Fruit fly (Drosophila melanogaster) whole organism, embryonic: ENCODE measurements around the gene neur.

Experiments used
- Atf3 ChIP-seq: fragments of 200-800 bp; sonication (Bioruptor generic); optimal IDR thresholded peaks from 3 replicates; lab custom pipeline; 2016; ENCODE audit warnings: missing biosample characterization, missing genetic modification characterization
- CG10209 ChIP-seq: fragments of 200-800 bp; sonication (Bioruptor generic); optimal IDR thresholded peaks from 3 replicates; lab custom pipeline; 2017; ENCODE audit warnings: missing biosample characterization, mild to moderate bottlenecking, missing genetic modification characterization, missing genetic modification reagents
- CG11504 ChIP-seq: fragments of 200-800 bp; sonication (Bioruptor generic); optimal IDR thresholded peaks from 3 replicates; lab custom pipeline; 2019; ENCODE audit warnings: missing biosample characterization, mild to moderate bottlenecking, missing genetic modification characterization, moderate library complexity
- CG12391 ChIP-seq: fragments of 200-800 bp; sonication (Bioruptor generic); optimal IDR thresholded peaks from 3 replicates; lab custom pipeline; 2018; ENCODE audit warnings: missing biosample characterization, mild to moderate bottlenecking, missing genetic modification characterization, moderate library complexity
- CG12659 ChIP-seq: fragments of 200-800 bp; sonication (Bioruptor generic); optimal IDR thresholded peaks from 3 replicates; lab custom pipeline; 2017; ENCODE audit warnings: mild to moderate bottlenecking, missing biosample characterization, missing genetic modification reagents, missing genetic modification characterization
- CG12769 ChIP-seq: fragments of 200-800 bp; sonication (Bioruptor generic); optimal IDR thresholded peaks from 2 replicates; lab custom pipeline; 2019; ENCODE audit warnings: missing biosample characterization, mild to moderate bottlenecking, missing genetic modification characterization, moderate library complexity
- CG13624 ChIP-seq: fragments of 200-800 bp; sonication (Bioruptor generic); optimal IDR thresholded peaks from 2 replicates; lab custom pipeline; 2016; ENCODE audit warnings: missing biosample characterization, missing genetic modification characterization
- CG17802 ChIP-seq: fragments of 200-800 bp; sonication (Bioruptor generic); optimal IDR thresholded peaks from 2 replicates; lab custom pipeline; 2018; ENCODE audit warnings: missing biosample characterization, mild to moderate bottlenecking, missing genetic modification characterization, moderate library complexity
- CG17912 ChIP-seq: fragments of 200-800 bp; sonication (Bioruptor generic); optimal IDR thresholded peaks from 2 replicates; lab custom pipeline; 2018; ENCODE audit warnings: missing biosample characterization, mild to moderate bottlenecking, missing genetic modification characterization
- CG18476 ChIP-seq: fragments of 200-800 bp; sonication (Bioruptor generic); optimal IDR thresholded peaks from 2 replicates; lab custom pipeline; 2016; ENCODE audit warnings: missing biosample characterization, mild to moderate bottlenecking, missing genetic modification characterization
- CG2120 ChIP-seq: fragments of 200-800 bp; sonication (Bioruptor generic); optimal IDR thresholded peaks from 3 replicates; lab custom pipeline; 2016; ENCODE audit warnings: missing biosample characterization, missing genetic modification characterization
- CG2712 ChIP-seq: fragments of 200-800 bp; optimal IDR thresholded peaks from 3 replicates; lab custom pipeline; 2019; ENCODE audit warnings: missing biosample characterization, mild to moderate bottlenecking, missing genetic modification characterization, moderate library complexity
- CG30020 ChIP-seq: fragments of 200-800 bp; optimal IDR thresholded peaks from 2 replicates; lab custom pipeline; 2019; ENCODE audit warnings: missing biosample characterization, mild to moderate bottlenecking, missing genetic modification characterization, moderate library complexity
- CG3838 ChIP-seq: fragments of 200-800 bp; sonication (Bioruptor generic); optimal IDR thresholded peaks from 3 replicates; lab custom pipeline; 2016; ENCODE audit warnings: missing biosample characterization, missing genetic modification characterization
- CG3847 ChIP-seq: fragments of 200-800 bp; sonication (Bioruptor generic); IDR thresholded peaks from 2 replicates; pipeline ENCODE4 v1.3.6; 2022; ENCODE audit warnings: missing biosample characterization, missing genetic modification characterization
- CG4328 ChIP-seq: fragments of 200-800 bp; sonication (Bioruptor generic); optimal IDR thresholded peaks from 3 replicates; lab custom pipeline; 2017; ENCODE audit warnings: missing biosample characterization, missing genetic modification reagents, missing genetic modification characterization
- CG4424 ChIP-seq: fragments of 200-800 bp; sonication (Bioruptor generic); optimal IDR thresholded peaks from 3 replicates; lab custom pipeline; 2016; ENCODE audit warnings: missing biosample characterization, missing genetic modification characterization
- CG6272 ChIP-seq: fragments of 200-800 bp; sonication (Bioruptor generic); IDR thresholded peaks from 2 replicates; pipeline ENCODE4 v1.3.6; 2022; ENCODE audit warnings: missing biosample characterization, missing genetic modification characterization
- CG6765 ChIP-seq: fragments of 200-800 bp; sonication (Bioruptor generic); optimal IDR thresholded peaks from 3 replicates; lab custom pipeline; 2017; ENCODE audit warnings: missing biosample characterization, mild to moderate bottlenecking, missing genetic modification characterization
- CG6791 ChIP-seq: fragments of 200-800 bp; sonication (Bioruptor generic); IDR thresholded peaks from 3 replicates; pipeline ENCODE4 v1.3.6; 2022; ENCODE audit warnings: missing biosample characterization, missing genetic modification characterization; ENCODE audit not compliant: partially characterized antibody
- CG7271 ChIP-seq: fragments of 200-800 bp; sonication (Bioruptor generic); optimal IDR thresholded peaks from 2 replicates; lab custom pipeline; 2018; ENCODE audit warnings: missing biosample characterization, mild to moderate bottlenecking, missing genetic modification characterization, moderate library complexity
- CG7556 ChIP-seq: fragments of 200-800 bp; sonication (Bioruptor generic); optimal IDR thresholded peaks from 2 replicates; lab custom pipeline; 2017; ENCODE audit warnings: missing biosample characterization, mild to moderate bottlenecking, missing genetic modification characterization
- CG7963 ChIP-seq: fragments of 200-800 bp; sonication (Bioruptor generic); IDR thresholded peaks from 3 replicates; pipeline ENCODE4 v1.3.6; 2022; ENCODE audit warnings: missing biosample characterization, missing genetic modification characterization; ENCODE audit not compliant: partially characterized antibody
- CG7987 ChIP-seq: fragments of 200-800 bp; sonication (Bioruptor generic); optimal IDR thresholded peaks from 2 replicates; lab custom pipeline; 2018; ENCODE audit warnings: missing biosample characterization, mild to moderate bottlenecking, missing genetic modification characterization, moderate library complexity
- CG8765 ChIP-seq: fragments of 200-800 bp; sonication (Bioruptor generic); IDR thresholded peaks from 2 replicates; pipeline ENCODE4 v1.3.6; 2022; ENCODE audit warnings: missing biosample characterization, missing genetic modification characterization
- CG9215 ChIP-seq: fragments of 200-800 bp; sonication (Bioruptor generic); IDR thresholded peaks from 2 replicates; pipeline ENCODE4 v1.3.6; 2022; ENCODE audit warnings: missing biosample characterization, missing genetic modification characterization
- CG9797 ChIP-seq: fragments of 200-800 bp; sonication (Bioruptor generic); optimal IDR thresholded peaks from 3 replicates; lab custom pipeline; 2018; ENCODE audit warnings: missing biosample characterization, mild to moderate bottlenecking, missing genetic modification characterization
- CG9817 ChIP-seq: fragments of 200-800 bp; sonication (Bioruptor generic); optimal IDR thresholded peaks from 2 replicates; lab custom pipeline; 2018; ENCODE audit warnings: missing biosample characterization, mild to moderate bottlenecking, missing genetic modification characterization, moderate library complexity
- D19B ChIP-seq: fragments of 200-800 bp; sonication (Bioruptor generic); optimal IDR thresholded peaks from 2 replicates; lab custom pipeline; 2017; ENCODE audit warnings: missing biosample characterization, mild to moderate bottlenecking, missing genetic modification characterization
- Dip3 ChIP-seq: fragments of 200-800 bp; sonication (Bioruptor generic); optimal IDR thresholded peaks from 3 replicates; lab custom pipeline; 2016; ENCODE audit warnings: missing biosample characterization, missing genetic modification characterization
- Hey ChIP-seq: fragments of 200-800 bp; sonication (Bioruptor generic); optimal IDR thresholded peaks from 3 replicates; lab custom pipeline; 2018; ENCODE audit warnings: missing biosample characterization, mild to moderate bottlenecking, missing genetic modification characterization
- Optix ChIP-seq: fragments of 200-800 bp; sonication (Bioruptor generic); IDR thresholded peaks from 3 replicates; pipeline ENCODE4 v1.3.6; 2022; ENCODE audit warnings: missing biosample characterization, missing genetic modification characterization
- Scr ChIP-seq: fragments of 200-800 bp; sonication (Bioruptor generic); IDR thresholded peaks from 2 replicates; pipeline ENCODE4 v1.3.6; 2022; ENCODE audit warnings: missing biosample characterization, missing genetic modification characterization; ENCODE audit not compliant: partially characterized antibody
- bcd ChIP-seq: fragments of 200-800 bp; sonication (Bioruptor generic); optimal IDR thresholded peaks from 2 replicates; lab custom pipeline; 2017; ENCODE audit warnings: missing biosample characterization, mild to moderate bottlenecking, missing genetic modification characterization
- chinmo ChIP-seq: fragments of 200-800 bp; sonication (Bioruptor generic); IDR thresholded peaks from 4 replicates; pipeline ENCODE4 v1.3.6; 2022; ENCODE audit warnings: missing biosample characterization, missing genetic modification characterization; ENCODE audit not compliant: partially characterized antibody
- chn ChIP-seq: fragments of 200-800 bp; sonication (Bioruptor generic); optimal IDR thresholded peaks from 2 replicates; lab custom pipeline; 2016; ENCODE audit warnings: missing biosample characterization, missing genetic modification characterization
- dpn ChIP-seq, 2 experiments: fragments of 200-800 bp; sonication (Bioruptor generic); optimal IDR thresholded peaks; 3 replicates each; lab custom pipeline; 2016; ENCODE audit warnings: missing biosample characterization in 2 of 2, missing genetic modification characterization in 2 of 2
- ems ChIP-seq: fragments of 200-800 bp; sonication (Bioruptor generic); optimal IDR thresholded peaks from 3 replicates; lab custom pipeline; 2016; ENCODE audit warnings: missing biosample characterization, missing genetic modification characterization
- hb ChIP-seq: fragments of 200-800 bp; sonication (Bioruptor generic); IDR thresholded peaks from 3 replicates; pipeline ENCODE4 v1.3.6; 2022; ENCODE audit warnings: missing biosample characterization, missing genetic modification characterization; ENCODE audit not compliant: partially characterized antibody
- lab ChIP-seq: fragments of 200-800 bp; sonication (Bioruptor generic); optimal IDR thresholded peaks from 3 replicates; lab custom pipeline; 2017; ENCODE audit warnings: missing biosample characterization, missing genetic modification characterization, mild to moderate bottlenecking, moderate library complexity, missing genetic modification reagents
- lmd ChIP-seq: fragments of 200-800 bp; sonication (Bioruptor generic); IDR thresholded peaks from 2 replicates; pipeline ENCODE4 v1.3.6; 2022; ENCODE audit warnings: missing biosample characterization, missing genetic modification characterization
- luna ChIP-seq: fragments of 200-800 bp; sonication (Bioruptor generic); optimal IDR thresholded peaks from 2 replicates; lab custom pipeline; 2016; ENCODE audit warnings: missing biosample characterization, missing genetic modification characterization
- mirr ChIP-seq: fragments of 200-800 bp; sonication (Bioruptor generic); optimal IDR thresholded peaks from 3 replicates; lab custom pipeline; 2018; ENCODE audit warnings: missing biosample characterization, mild to moderate bottlenecking, missing genetic modification characterization
- otp ChIP-seq: fragments of 200-800 bp; sonication (Bioruptor generic); IDR thresholded peaks from 3 replicates; pipeline ENCODE4, ENCODE4 v1.3.6; 2022; ENCODE audit warnings: missing biosample characterization, missing genetic modification characterization
- row ChIP-seq: fragments of 200-800 bp; sonication (Bioruptor generic); IDR thresholded peaks from 3 replicates; pipeline ENCODE4 v1.3.6; 2022; ENCODE audit warnings: missing biosample characterization, missing genetic modification characterization
- sens ChIP-seq: fragments of 200-800 bp; sonication (Bioruptor generic); peaks from one replicate; lab custom pipeline; 2016; ENCODE audit warnings: missing biosample characterization, missing genetic modification characterization
- shn ChIP-seq: fragments of 200-800 bp; sonication (Bioruptor generic); optimal IDR thresholded peaks from 3 replicates; lab custom pipeline; 2016; ENCODE audit warnings: missing biosample characterization, missing genetic modification characterization
- stc ChIP-seq: fragments of 200-800 bp; sonication (Bioruptor generic); IDR thresholded peaks from 2 replicates; pipeline ENCODE4 v1.3.6; 2022; ENCODE audit warnings: missing biosample characterization, missing genetic modification characterization
- zf30C ChIP-seq: fragments of 200-800 bp; sonication (Bioruptor generic); optimal IDR thresholded peaks from 3 replicates; lab custom pipeline; 2018; ENCODE audit warnings: missing biosample characterization, mild to moderate bottlenecking, missing genetic modification characterization

The neur gene

dm6 chr3R:9055119-9056105 lies 16.1 kb upstream of the neur start (continued):
- TF ChIP-seq CG17912 (GFP tag; lab: Kevin White, UChicago): no peak
- TF ChIP-seq Optix (GFP tag; lab: Robert Waterston, UW): no peak
- peak; percentile 91 for TF ChIP-seq CG12769
- TF ChIP-seq CG3838 (GFP tag; lab: Kevin White, UChicago): peak; percentile 83
- TF ChIP-seq otp: no peak
- TF ChIP-seq CG17802 (tag; lab: Kevin White, UChicago): peak; percentile 81
- peak; percentile 92 for TF ChIP-seq CG9817 (tag; lab: Kevin White, UChicago)
- TF ChIP-seq Hey (tag; lab: Kevin White, UChicago): peak; percentile 87
- TF ChIP-seq CG7963: no peak
- no peak for TF ChIP-seq CG9215
- no peak for TF ChIP-seq stc
- peak; percentile 87 for TF ChIP-seq shn
- TF ChIP-seq sens: peak; percentile 97
- peak; percentile 10 for TF ChIP-seq Atf3 (GFP tag; lab: Kevin White, UChicago)
- peak; percentile 89 for TF ChIP-seq CG6765 (GFP tag; lab: Kevin White, UChicago)
- TF ChIP-seq CG6791: no peak
- TF ChIP-seq CG12659 (GFP tag; lab: Kevin White, UChicago): peak; percentile 92
- no peak for TF ChIP-seq Scr (GFP tag; lab: Robert Waterston, UW)
- peak; percentile 96 for TF ChIP-seq CG12391 (tag; lab: Kevin White, UChicago)
- TF ChIP-seq lmd (GFP tag; lab: Robert Waterston, UW): no peak
- TF ChIP-seq zf30C (GFP tag; lab: Kevin White, UChicago): peak; percentile 86
- no peak for TF ChIP-seq CG3847
- no peak for TF ChIP-seq CG8765
- TF ChIP-seq CG7271: peak; percentile 69
- peak; percentile 85 for TF ChIP-seq CG7987
- TF ChIP-seq CG4328: peak; percentile 86
- TF ChIP-seq lab (GFP tag; lab: Kevin White, UChicago): peak; percentile 97
- TF ChIP-seq Dip3 (GFP tag; lab: Kevin White, UChicago): peak; percentile 77
- TF ChIP-seq CG2712 (tag; lab: Kevin White, UChicago): peak; percentile 95
- peak; percentile 51 for TF ChIP-seq chn (GFP tag; lab: Kevin White, UChicago)
- peak; percentile 26 for TF ChIP-seq mirr (GFP tag; lab: Kevin White, UChicago)

dm6 chr3R:9054442-9055118 lies 15.3 kb upstream of the neur start:
- no peak for TF ChIP-seq luna (GFP tag; lab: Kevin White, UChicago)
- TF ChIP-seq CG10209 (GFP tag; lab: Kevin White, UChicago): peak; percentile 71
- TF ChIP-seq chinmo: no peak
- TF ChIP-seq CG11504 (tag; lab: Kevin White, UChicago): peak; percentile 78
- peak; percentile 71 for TF ChIP-seq CG4424 (GFP tag; lab: Kevin White, UChicago)
- TF ChIP-seq D19B (GFP tag; lab: Kevin White, UChicago): no peak
- TF ChIP-seq row: no peak
- TF ChIP-seq CG30020 (tag; lab: Kevin White, UChicago): no peak
- no peak for TF ChIP-seq CG9797 (GFP tag; lab: Kevin White, UChicago)
- peak; percentile 71 for TF ChIP-seq CG7556 (GFP tag; lab: Kevin White, UChicago)
- peak; percentile 80 for TF ChIP-seq CG6272 (GFP tag; lab: Robert Waterston, UW)
- peak; percentile 12 to 59 for TF ChIP-seq dpn (GFP tag; optimal IDR thresholded peaks at IDR 0.05; lab: Kevin White, UChicago)
- peak; percentile 67 for TF ChIP-seq CG2120 (GFP tag; lab: Kevin White, UChicago)
- no peak for TF ChIP-seq CG13624 (GFP tag; lab: Kevin White, UChicago)
- TF ChIP-seq ems: no peak
- TF ChIP-seq CG12659 (GFP tag; lab: Kevin White, UChicago): peak; percentile 83
- TF ChIP-seq hb: no peak
- peak; percentile 57 for TF ChIP-seq bcd (GFP tag; lab: Kevin White, UChicago)
- TF ChIP-seq CG18476: peak; percentile 36
